Worm (Caenorhabditis elegans) whole organism, late embryonic: ENCODE measurements around the gene sdc-1.

ENCODE experiments used
- C38D4.7 ChIP-seq: fragments of 200-800 bp; sonication (Bioruptor generic); optimal IDR thresholded peaks from 2 replicates; lab custom pipeline; 2018; ENCODE audit warnings: mild to moderate bottlenecking, missing genetic modification characterization, moderate library complexity, missing compliant biosample characterization
- dmd-4 ChIP-seq: sonication (generic microtip); optimal IDR thresholded peaks from 2 replicates; lab custom pipeline; 2016; ENCODE audit warnings: borderline replicate concordance, missing genetic modification characterization, missing compliant biosample characterization
- fax-1 ChIP-seq: sonication (generic microtip); optimal IDR thresholded peaks from 2 replicates; lab custom pipeline; 2016; ENCODE audit warnings: missing genotype, missing genetic modification characterization, missing compliant biosample characterization
- madf-2 ChIP-seq: sonication (generic microtip); optimal IDR thresholded peaks from 2 replicates; lab custom pipeline; 2017; ENCODE audit warnings: missing genetic modification characterization, missing compliant biosample characterization

- TF ChIP-seq C38D4.7 (GFP tag; lab: Kevin White, UChicago), result no peak
- no peak for TF ChIP-seq madf-2 (tag; lab: Kevin White, UChicago)
- no peak for TF ChIP-seq dmd-4
- TF ChIP-seq fax-1 (tag; lab: Kevin White, UChicago), result no peak
These were observed 34.1 kb downstream of the sdc-1 start for ce11 chrX:16309705-16310104.
